Fruit fly (Drosophila melanogaster) whole organism, adult: ENCODE measurements around the gene CG46280.
A peak's percentile ranks its signal among the peaks of the same experiment; 100 is the strongest.

Experiments used
- CG33017 ChIP-seq: fragments of 200-800 bp; sonication (Bioruptor generic); optimal IDR thresholded peaks from 2 replicates; lab custom pipeline; 2018; ENCODE audit warnings: missing biosample characterization, mild to moderate bottlenecking, missing genetic modification characterization, moderate library complexity
- CG5204 ChIP-seq: fragments of 200-800 bp; sonication (Bioruptor generic); optimal IDR thresholded peaks from 2 replicates; lab custom pipeline; 2016; ENCODE audit warnings: missing biosample characterization, missing genetic modification characterization
- CG7045 ChIP-seq: fragments of 200-800 bp; sonication (Bioruptor generic); optimal IDR thresholded peaks from 2 replicates; lab custom pipeline; 2017; ENCODE audit warnings: missing biosample characterization, mild to moderate bottlenecking, missing genetic modification characterization
- Crg-1 ChIP-seq: fragments of 200-800 bp; sonication (Bioruptor generic); optimal IDR thresholded peaks from 2 replicates; lab custom pipeline; 2016; ENCODE audit warnings: missing biosample characterization, missing genetic modification characterization
- Hr96 ChIP-seq: fragments of 200-800 bp; sonication (Bioruptor generic); optimal IDR thresholded peaks from 2 replicates; lab custom pipeline; 2016; ENCODE audit warnings: missing biosample characterization, missing genetic modification characterization
- Mnt ChIP-seq: fragments of 200-800 bp; sonication (Bioruptor generic); optimal IDR thresholded peaks from 2 replicates; lab custom pipeline; 2016; ENCODE audit warnings: missing biosample characterization, mild to moderate bottlenecking, missing genetic modification characterization
- bab1 ChIP-seq: fragments of 200-800 bp; sonication (Bioruptor generic); optimal IDR thresholded peaks from 3 replicates; lab custom pipeline; 2019; ENCODE audit warnings: missing biosample characterization, mild to moderate bottlenecking, missing genetic modification characterization, moderate library complexity
- kay ChIP-seq: fragments of 200-800 bp; sonication (Bioruptor generic); peaks from one replicate; lab custom pipeline; 2016; ENCODE audit warnings: missing biosample characterization, missing genetic modification characterization, borderline replicate concordance
- ovo ChIP-seq: fragments of 200-800 bp; sonication (Bioruptor generic); optimal IDR thresholded peaks from 2 replicates; lab custom pipeline; 2016; ENCODE audit warnings: missing biosample characterization, missing genetic modification characterization

dm6 chr3R:13017623-13018036, 12.8 kb downstream of the CG46280 start:
- no peak for TF ChIP-seq CG7045
- no peak for TF ChIP-seq Crg-1 (GFP tag; lab: Kevin White, UChicago)
- TF ChIP-seq CG33017 (tag; lab: Kevin White, UChicago) = no peak
- peak; percentile 91 for TF ChIP-seq kay (GFP tag; lab: Kevin White, UChicago)
- TF ChIP-seq ovo (GFP tag; lab: Kevin White, UChicago) = no peak
- no peak for TF ChIP-seq Hr96 (GFP tag; lab: Kevin White, UChicago)
- TF ChIP-seq CG5204 (GFP tag; lab: Kevin White, UChicago) = no peak
- peak; percentile 65 for TF ChIP-seq Mnt (GFP tag; lab: Kevin White, UChicago)
- no peak for TF ChIP-seq bab1
